Worm (Caenorhabditis elegans) whole organism, L4 larva: ENCODE data around the gene efk-1.

Experiments
- F37D6.2 ChIP-seq: sonication (generic microtip); optimal IDR thresholded peaks from 2 replicates; lab custom pipeline; 2016; ENCODE audit warnings: mild to moderate bottlenecking, missing genetic modification characterization, missing compliant biosample characterization
- Y48G9A.11 ChIP-seq: fragments of 200-800 bp; sonication (Bioruptor generic); IDR thresholded peaks from 2 replicates; pipeline ENCODE4 v1.3.6; 2022; ENCODE audit warnings: missing genetic modification reagents, missing genetic modification characterization, missing compliant biosample characterization
- ZK546.5 ChIP-seq, 2 experiments: sonication (generic microtip); optimal IDR thresholded peaks; 2 replicates each; lab custom pipeline; 2017; ENCODE audit warnings: missing biosample characterization in 2 of 2, missing genetic modification characterization in 2 of 2
- aha-1 ChIP-seq: fragments of 150-350 bp; peaks from one replicate; lab custom pipeline; 2014; ENCODE audit warnings: missing biosample characterization, missing genetic modification characterization
- aly-2 ChIP-seq: sonication (generic microtip); optimal IDR thresholded peaks from 2 replicates; lab custom pipeline; 2018; ENCODE audit warnings: missing biosample characterization, missing genetic modification characterization
- ceh-44 ChIP-seq: fragments of 200-800 bp; sonication (Bioruptor generic); IDR thresholded peaks from 2 replicates; pipeline ENCODE4 v1.3.6; 2022; ENCODE audit warnings: missing genetic modification reagents, missing genetic modification characterization, missing compliant biosample characterization
- ceh-82 ChIP-seq: sonication (generic microtip); optimal IDR thresholded peaks from 2 replicates; lab custom pipeline; 2017; ENCODE audit warnings: missing biosample characterization, missing genetic modification characterization
- daf-12 ChIP-seq: fragments of 150-350 bp; optimal IDR thresholded peaks from 2 replicates; lab custom pipeline; 2014; ENCODE audit warnings: missing biosample characterization, missing genetic modification reagents, missing genetic modification characterization
- daf-16 ChIP-seq, 3 experiments: sonication (generic microtip); optimal IDR thresholded peaks; 2 replicates each; lab custom pipeline; 2016 to 2017; ENCODE audit warnings: missing genetic modification characterization in 3 of 3, missing genetic modification reagents in 3 of 3, mild to moderate bottlenecking in 2 of 3, missing compliant biosample characterization in 2 of 3, missing biosample characterization in 1 of 3, moderate library complexity in 1 of 3
- daf-19 ChIP-seq: fragments of 200-800 bp; sonication (Bioruptor generic); conservative IDR thresholded peaks from 2 replicates; pipeline ENCODE4 v1.3.6; 2022; ENCODE audit warnings: missing genetic modification characterization, missing compliant biosample characterization
- dmd-6 ChIP-seq: fragments of 200-800 bp; sonication (Bioruptor generic); IDR thresholded peaks from 2 replicates; pipeline ENCODE4 v1.3.6; 2022; ENCODE audit warnings: missing genetic modification reagents, missing genetic modification characterization, missing compliant biosample characterization
- dmd-8 ChIP-seq: fragments of 200-800 bp; sonication (Bioruptor generic); IDR thresholded peaks from 2 replicates; pipeline ENCODE4 v1.3.6; 2022; ENCODE audit warnings: missing genetic modification characterization, missing compliant biosample characterization
- dmd-9 ChIP-seq: fragments of 200-800 bp; sonication (Bioruptor generic); IDR thresholded peaks from 2 replicates; pipeline ENCODE4 v1.3.6; 2022; ENCODE audit warnings: missing genetic modification reagents, missing genetic modification characterization, missing compliant biosample characterization
- dpl-1 ChIP-seq: fragments of 150-350 bp; optimal IDR thresholded peaks from 2 replicates; lab custom pipeline; 2014; ENCODE audit warnings: missing biosample characterization, missing genetic modification reagents, missing genetic modification characterization
- duxl-1 ChIP-seq: sonication (generic microtip); optimal IDR thresholded peaks from 2 replicates; lab custom pipeline; 2016; ENCODE audit warnings: mild to moderate bottlenecking, missing genetic modification characterization, moderate library complexity, missing compliant biosample characterization; ENCODE audit not compliant: poor library complexity
- egl-27 ChIP-seq: sonication (generic microtip); optimal IDR thresholded peaks from 3 replicates; lab custom pipeline; 2017; ENCODE audit warnings: missing biosample characterization, missing genetic modification reagents, missing genetic modification characterization
- egl-43 ChIP-seq: fragments of 200-800 bp; sonication (Bioruptor generic); IDR thresholded peaks from 2 replicates; pipeline ENCODE4 v1.3.6; 2022; ENCODE audit warnings: missing genetic modification reagents, missing genetic modification characterization, missing compliant biosample characterization
- gei-8 ChIP-seq: fragments of 200-800 bp; sonication (Bioruptor generic); optimal IDR thresholded peaks from 2 replicates; lab custom pipeline; 2018; ENCODE audit warnings: mild to moderate bottlenecking, missing genetic modification characterization, missing compliant biosample characterization
- hlh-11 ChIP-seq: fragments of 200-800 bp; sonication (Bioruptor generic); optimal IDR thresholded peaks from 2 replicates; lab custom pipeline; 2018; ENCODE audit warnings: mild to moderate bottlenecking, missing genetic modification characterization, missing compliant biosample characterization
- lim-7 ChIP-seq: fragments of 200-800 bp; sonication (Bioruptor generic); IDR thresholded peaks from 2 replicates; pipeline ENCODE4 v1.3.6; 2022; ENCODE audit warnings: missing genetic modification characterization, missing compliant biosample characterization
- lin-13 ChIP-seq: fragments of 150-350 bp; optimal IDR thresholded peaks from 2 replicates; lab custom pipeline; 2014; ENCODE audit warnings: missing biosample characterization, missing genetic modification reagents, missing genetic modification characterization
- lin-15B ChIP-seq: fragments of 150-350 bp; sonication (generic microtip); optimal IDR thresholded peaks from 3 replicates; lab custom pipeline; 2014; ENCODE audit warnings: missing biosample characterization, missing genetic modification characterization
- lin-38 ChIP-seq: fragments of 200-800 bp; sonication (Bioruptor generic); IDR thresholded peaks from 2 replicates; pipeline ENCODE4 v1.3.6; 2022; ENCODE audit warnings: missing genetic modification reagents, missing genetic modification characterization, missing compliant biosample characterization
- lin-39 ChIP-seq: fragments of 150-350 bp; optimal IDR thresholded peaks from 2 replicates; lab custom pipeline; 2014; ENCODE audit warnings: missing biosample characterization, missing genetic modification reagents, missing genetic modification characterization
- lir-3 ChIP-seq: sonication (generic microtip); optimal IDR thresholded peaks from 2 replicates; lab custom pipeline; 2016; ENCODE audit warnings: mild to moderate bottlenecking, missing genetic modification characterization, missing compliant biosample characterization
- madf-5 ChIP-seq, 2 experiments: fragments of 200-800 bp; sonication (Bioruptor generic); IDR thresholded peaks; 2 replicates each; pipeline ENCODE4 v1.3.6; 2022; ENCODE audit warnings: missing compliant biosample characterization in 2 of 2, missing genetic modification characterization in 2 of 2
- mep-1 ChIP-seq: fragments of 150-350 bp; sonication (generic microtip); optimal IDR thresholded peaks from 3 replicates; lab custom pipeline; 2014; ENCODE audit warnings: missing biosample characterization, missing genetic modification characterization
- mes-2 ChIP-seq: sonication (generic microtip); optimal IDR thresholded peaks from 2 replicates; lab custom pipeline; 2016; ENCODE audit warnings: missing genotype, mild to moderate bottlenecking, missing genetic modification characterization, missing compliant biosample characterization; ENCODE audit not compliant: poor library complexity, severe bottlenecking
- nhr-11 ChIP-seq: fragments of 150-350 bp; optimal IDR thresholded peaks from 2 replicates; lab custom pipeline; 2014; ENCODE audit warnings: missing biosample characterization, missing genetic modification characterization
- nhr-237 ChIP-seq: sonication (generic microtip); optimal IDR thresholded peaks from 2 replicates; lab custom pipeline; 2017; ENCODE audit warnings: missing biosample characterization, missing genetic modification characterization
- nhr-41 ChIP-seq: fragments of 200-800 bp; sonication (Bioruptor generic); IDR thresholded peaks from 2 replicates; pipeline ENCODE4 v1.3.6; 2022; ENCODE audit warnings: missing genetic modification reagents, missing genetic modification characterization, missing compliant biosample characterization
- nhr-42 ChIP-seq: fragments of 200-800 bp; sonication (Bioruptor generic); IDR thresholded peaks from 2 replicates; pipeline ENCODE4 v1.3.6; 2022; ENCODE audit warnings: missing genetic modification characterization, missing compliant biosample characterization
- nhr-6 ChIP-seq: fragments of 150-350 bp; optimal IDR thresholded peaks from 2 replicates; lab custom pipeline; 2014; ENCODE audit warnings: missing biosample characterization, missing genetic modification characterization
- nhr-77 ChIP-seq: fragments of 150-350 bp; optimal IDR thresholded peaks from 2 replicates; lab custom pipeline; 2014; ENCODE audit warnings: missing biosample characterization, missing genetic modification characterization
- pha-4 ChIP-seq, 2 experiments: fragments of 150-350 bp in 1 of 2; fragments of 200-800 bp in 1 of 2; sonication (Bioruptor generic) in 1 of 2; IDR thresholded peaks in 1 of 2; optimal IDR thresholded peaks in 1 of 2; 2 replicates each; pipeline versions ENCODE4 v1.3.6 to Lab custom; 2014 to 2022; ENCODE audit warnings: missing genetic modification characterization in 2 of 2, missing genetic modification reagents in 2 of 2, missing biosample characterization in 1 of 2, missing compliant biosample characterization in 1 of 2
- rbr-2 ChIP-seq: sonication (generic microtip); optimal IDR thresholded peaks from 2 replicates; lab custom pipeline; 2016; ENCODE audit warnings: missing genotype, missing genetic modification characterization, missing compliant biosample characterization
- saeg-2 ChIP-seq: fragments of 200-800 bp; sonication (Bioruptor generic); IDR thresholded peaks from 2 replicates; pipeline ENCODE4 v1.3.6; 2022; ENCODE audit warnings: missing genetic modification reagents, missing genetic modification characterization, missing compliant biosample characterization
- sdz-12 ChIP-seq: fragments of 200-800 bp; sonication (Bioruptor generic); optimal IDR thresholded peaks from 2 replicates; lab custom pipeline; 2018; ENCODE audit warnings: mild to moderate bottlenecking, missing genetic modification characterization, missing compliant biosample characterization
- set-16 ChIP-seq: fragments of 200-800 bp; sonication (Bioruptor generic); IDR thresholded peaks from 2 replicates; pipeline ENCODE4 v1.3.6; 2022; ENCODE audit warnings: missing genetic modification reagents, missing genetic modification characterization, missing compliant biosample characterization
- skn-1 ChIP-seq: fragments of 150-350 bp; optimal IDR thresholded peaks from 2 replicates; lab custom pipeline; 2014; ENCODE audit warnings: missing biosample characterization, missing genetic modification characterization
- spr-1 ChIP-seq: sonication (generic microtip); optimal IDR thresholded peaks from 2 replicates; lab custom pipeline; 2016; ENCODE audit warnings: mild to moderate bottlenecking, missing genetic modification characterization, missing compliant biosample characterization
- spr-3 ChIP-seq: fragments of 200-800 bp; sonication (Bioruptor generic); optimal IDR thresholded peaks from 2 replicates; lab custom pipeline; 2018; ENCODE audit warnings: mild to moderate bottlenecking, missing genetic modification characterization, missing compliant biosample characterization
- unc-130 ChIP-seq: sonication (generic microtip); optimal IDR thresholded peaks from 2 replicates; lab custom pipeline; 2016; ENCODE audit warnings: missing genetic modification reagents, missing genetic modification characterization, missing compliant biosample characterization
- unc-39 ChIP-seq: sonication (generic microtip); optimal IDR thresholded peaks from 2 replicates; lab custom pipeline; 2017; ENCODE audit warnings: missing biosample characterization, missing genetic modification characterization
- zag-1 ChIP-seq: fragments of 150-350 bp; optimal IDR thresholded peaks from 2 replicates; lab custom pipeline; 2014; ENCODE audit warnings: missing biosample characterization, missing genetic modification characterization
- zfp-2 ChIP-seq: sonication (generic microtip); optimal IDR thresholded peaks from 2 replicates; lab custom pipeline; 2016; ENCODE audit warnings: mild to moderate bottlenecking, missing genetic modification characterization, missing compliant biosample characterization
- zfp-3 ChIP-seq: fragments of 200-800 bp; sonication (Bioruptor generic); conservative IDR thresholded peaks from 2 replicates; pipeline ENCODE4 v1.3.6; 2022; ENCODE audit warnings: missing genetic modification reagents, missing genetic modification characterization, missing compliant biosample characterization
- ztf-11 ChIP-seq: fragments of 150-350 bp; optimal IDR thresholded peaks from 2 replicates; lab custom pipeline; 2014; ENCODE audit warnings: missing biosample characterization, missing genetic modification characterization
- ztf-7 ChIP-seq: fragments of 150-350 bp; optimal IDR thresholded peaks from 2 replicates; lab custom pipeline; 2014; ENCODE audit warnings: missing biosample characterization, missing genetic modification characterization

Gene efk-1

DNA sequence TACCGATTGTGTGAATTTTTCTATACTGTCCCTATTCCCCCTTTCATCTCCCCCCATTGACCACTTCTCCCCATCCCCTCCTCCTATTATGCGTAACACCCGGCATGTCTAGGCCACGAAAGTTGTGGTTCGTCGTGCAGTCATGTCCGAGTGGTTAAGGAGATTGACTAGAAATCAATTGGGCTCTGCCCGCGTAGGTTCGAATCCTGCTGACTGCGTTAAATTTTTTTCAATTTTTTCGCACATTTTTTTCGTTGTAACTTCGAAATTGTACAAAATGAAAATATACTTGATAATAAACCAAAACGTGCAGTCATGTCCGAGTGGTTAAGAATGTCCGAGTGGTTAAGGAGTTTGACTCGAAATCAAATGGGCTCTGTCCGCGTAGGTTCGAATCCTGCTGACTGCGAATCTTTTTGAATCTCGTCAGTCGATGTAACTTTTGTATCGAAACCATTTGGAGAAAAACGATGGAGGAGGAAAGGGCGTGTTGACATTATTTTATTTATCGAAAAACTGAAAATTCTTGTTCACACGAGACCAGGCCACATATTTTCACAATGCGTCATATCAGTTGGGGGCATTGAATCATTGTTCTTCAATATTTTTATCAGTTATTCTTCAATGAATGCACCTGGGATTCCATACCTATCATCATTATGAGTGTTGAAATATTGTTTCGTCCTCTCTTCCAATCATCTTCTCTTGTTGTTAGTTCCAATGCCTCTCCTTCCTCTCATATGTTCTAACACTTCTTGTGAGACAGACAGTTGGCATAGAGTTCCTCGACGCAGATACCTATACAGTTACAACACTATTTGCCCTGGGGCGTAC is 9.5 kb downstream of the efk-1 start, which contains the start of gene nfm-1:
nfm-1 (plus strand) TSS at position 812 of the 834 bp plus-strand sequence.
- peak; percentile 80 for TF ChIP-seq saeg-2 (GFP tag; lab: Robert Waterston, UW)
- peak; percentile 72; the same call in 1 of the 2 replicates for TF ChIP-seq pha-4 (GFP tag; IDR thresholded peaks at IDR 0.05; lab: Robert Waterston, UW)
- TF ChIP-seq pha-4 (tag; optimal IDR thresholded peaks at IDR 0.05; lab: Kevin White, UChicago): no peak
- TF ChIP-seq ceh-44: peak; percentile 80; the same call in 1 of the 2 replicates
- TF ChIP-seq ceh-82 (tag; lab: Kevin White, UChicago): no peak
- peak; percentile 79 for TF ChIP-seq hlh-11 (tag; lab: Kevin White, UChicago)
- TF ChIP-seq lin-39 (tag; lab: Kevin White, UChicago): no peak
- peak; percentile 75 for TF ChIP-seq nhr-77 (tag; lab: Kevin White, UChicago)
- peak; percentile 76 for TF ChIP-seq dmd-9
- TF ChIP-seq zfp-2 (tag; lab: Kevin White, UChicago): peak; percentile 12
- TF ChIP-seq daf-19: peak; percentile 88
- TF ChIP-seq duxl-1: peak; percentile 24
- peak; percentile 40 for TF ChIP-seq ztf-7 (tag; lab: Kevin White, UChicago)
- no peak for TF ChIP-seq zag-1 (tag; lab: Kevin White, UChicago)
- no peak for TF ChIP-seq unc-39 (tag; lab: Kevin White, UChicago)
- TF ChIP-seq lin-15B (tag; lab: Kevin White, UChicago): no peak
- TF ChIP-seq nhr-41 (GFP tag; lab: Robert Waterston, UW): peak; percentile 28; the same call in 1 of the 2 replicates
- TF ChIP-seq spr-1 (tag; lab: Kevin White, UChicago): peak; percentile 67
- peak; percentile 54 for TF ChIP-seq lin-13 (GFP tag; lab: Kevin White, UChicago)
- TF ChIP-seq daf-16 (GFP tag; optimal IDR thresholded peaks at IDR 0.05; lab: Kevin White, UChicago): peak; percentile 5 to 63
- TF ChIP-seq daf-16 (tag; optimal IDR thresholded peaks at IDR 0.05; lab: Kevin White, UChicago): peak; percentile 90
- peak; percentile 2 to 77; a peak in 1 of 4 replicates for TF ChIP-seq madf-5 (GFP tag; IDR thresholded peaks at IDR 0.05; lab: Robert Waterston, UW)
- TF ChIP-seq skn-1 (tag; lab: Kevin White, UChicago): no peak
- peak; percentile 88 for TF ChIP-seq dmd-8
- TF ChIP-seq lir-3: peak; percentile 8
- peak; percentile 65 for TF ChIP-seq gei-8 (GFP tag; lab: Kevin White, UChicago)
- TF ChIP-seq daf-12: no peak
- TF ChIP-seq zfp-3 (GFP tag; lab: Robert Waterston, UW): peak; percentile 69; the same call in 1 of the 2 replicates
- peak; percentile 76 for TF ChIP-seq lin-38 (GFP tag; lab: Robert Waterston, UW)
- peak; percentile 84 for TF ChIP-seq lim-7
- peak; percentile 69 for TF ChIP-seq spr-3 (GFP tag; lab: Kevin White, UChicago)
- TF ChIP-seq nhr-6 (tag; lab: Kevin White, UChicago): peak; percentile 27
- TF ChIP-seq unc-130 (GFP tag; lab: Kevin White, UChicago): peak; percentile 21
- peak; percentile 87 for TF ChIP-seq dmd-6 (GFP tag; lab: Robert Waterston, UW)
- TF ChIP-seq ztf-11: no peak
- no peak for TF ChIP-seq F37D6.2 (tag; lab: Kevin White, UChicago)
- TF ChIP-seq aly-2 (tag; lab: Kevin White, UChicago): no peak
- TF ChIP-seq egl-43 (GFP tag; lab: Robert Waterston, UW): peak; percentile 93
- TF ChIP-seq mep-1 (tag; lab: Kevin White, UChicago): peak; percentile 63
- TF ChIP-seq ZK546.5 (tag; optimal IDR thresholded peaks at IDR 0.05; lab: Kevin White, UChicago): no peak
- TF ChIP-seq nhr-42 (GFP tag; lab: Robert Waterston, UW): peak; percentile 73; the same call in 1 of the 2 replicates
- peak; percentile 84 for TF ChIP-seq mes-2
- peak; percentile 44 for TF ChIP-seq nhr-11
- TF ChIP-seq set-16 (GFP tag; lab: Robert Waterston, UW): no peak
- TF ChIP-seq nhr-237 (tag; lab: Kevin White, UChicago): no peak
- TF ChIP-seq egl-27 (tag; lab: Kevin White, UChicago): no peak
- peak; percentile 88 for TF ChIP-seq Y48G9A.11
- peak; percentile 33 for TF ChIP-seq dpl-1 (GFP tag; lab: Kevin White, UChicago)
- TF ChIP-seq aha-1 (tag; lab: Kevin White, UChicago): peak; percentile 59
- peak; percentile 24 for TF ChIP-seq rbr-2
- peak; percentile 65 for TF ChIP-seq sdz-12 (GFP tag; lab: Kevin White, UChicago)
